Worm (Caenorhabditis elegans): ENCODE measurements around the gene snb-6.

DNA sequence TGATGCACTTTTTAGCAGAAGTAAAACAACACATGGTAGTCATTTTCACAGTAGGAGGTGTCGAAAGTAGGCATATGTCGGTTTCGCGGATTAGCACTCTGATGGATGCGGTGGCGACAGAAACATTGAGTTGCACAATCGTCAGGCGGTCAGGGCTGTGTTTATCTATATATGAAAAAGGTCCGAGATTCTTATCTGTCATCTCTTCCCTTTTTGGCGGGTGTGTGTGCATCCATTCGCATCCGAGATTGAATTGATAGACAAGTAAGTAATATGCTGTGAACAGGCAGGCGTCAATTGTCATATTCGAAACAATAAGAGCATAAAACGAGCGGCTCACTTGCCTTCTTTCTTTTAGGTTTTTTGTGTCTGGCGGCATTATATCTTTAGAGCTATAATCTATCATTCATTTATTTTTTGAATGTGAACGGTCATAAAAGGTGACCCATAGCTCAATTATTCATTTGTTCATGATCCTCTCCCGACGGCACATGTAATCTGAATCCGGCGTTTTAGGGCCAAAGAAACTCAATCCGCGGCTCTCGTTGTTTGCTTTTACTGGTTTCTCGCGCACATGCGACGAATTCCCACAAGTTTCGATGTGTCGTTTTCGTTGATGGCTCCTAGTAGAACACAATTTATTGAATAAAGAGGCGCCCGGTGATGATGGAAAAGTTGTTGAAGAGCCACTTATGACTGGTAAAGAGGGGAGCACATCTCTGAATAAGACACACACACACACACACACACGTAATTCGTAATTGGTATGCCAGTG is 39.3 kb upstream of the snb-6 start:
- TF ChIP-seq nhr-27 (tag; optimal IDR thresholded peaks at IDR 0.05) (no peak), egl-44 (GFP tag; IDR thresholded peaks at IDR 0.05) (no peak), lin-54 (GFP tag; optimal IDR thresholded peaks at IDR 0.05) (no peak)
